Worm (Caenorhabditis elegans) whole organism, L4/young adult: ENCODE data around the gene noa-1.

Experiments
- dao-5 ChIP-seq: sonication (generic microtip); optimal IDR thresholded peaks from 2 replicates; lab custom pipeline; 2016; ENCODE audit warnings: missing genotype, missing genetic modification characterization, moderate library complexity, missing compliant biosample characterization
- him-1 ChIP-seq: sonication (generic microtip); optimal IDR thresholded peaks from 2 replicates; lab custom pipeline; 2016; ENCODE audit warnings: missing genotype, missing genetic modification reagents, missing genetic modification characterization, missing compliant biosample characterization

DNA sequence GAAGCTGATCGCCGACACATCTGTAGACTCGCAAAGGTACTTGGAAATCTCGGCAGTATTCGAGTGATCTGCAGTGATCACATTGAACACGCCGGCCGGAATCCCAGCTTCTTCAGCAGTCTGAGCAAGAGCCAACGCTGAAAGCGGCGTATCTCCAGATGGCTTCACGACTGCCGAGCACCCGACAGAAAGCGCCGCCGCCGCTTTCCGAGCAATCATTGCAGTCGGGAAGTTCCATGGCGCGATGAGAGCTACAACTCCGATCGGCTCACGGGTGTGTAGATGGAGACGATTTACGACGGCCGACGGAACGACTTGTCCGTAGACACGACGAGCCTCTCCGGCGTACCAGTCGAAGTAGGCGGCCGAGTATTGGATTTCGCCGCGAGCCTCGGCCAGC lies 51.0 kb downstream of the noa-1 start:
- TF ChIP-seq him-1 (tag; lab: Kevin White, UChicago) (no peak), dao-5 (tag; lab: Kevin White, UChicago) (no peak)
